Worm (Caenorhabditis elegans): Measurements from ENCODE around the gene bath-28.

Gene bath-28

DNA sequence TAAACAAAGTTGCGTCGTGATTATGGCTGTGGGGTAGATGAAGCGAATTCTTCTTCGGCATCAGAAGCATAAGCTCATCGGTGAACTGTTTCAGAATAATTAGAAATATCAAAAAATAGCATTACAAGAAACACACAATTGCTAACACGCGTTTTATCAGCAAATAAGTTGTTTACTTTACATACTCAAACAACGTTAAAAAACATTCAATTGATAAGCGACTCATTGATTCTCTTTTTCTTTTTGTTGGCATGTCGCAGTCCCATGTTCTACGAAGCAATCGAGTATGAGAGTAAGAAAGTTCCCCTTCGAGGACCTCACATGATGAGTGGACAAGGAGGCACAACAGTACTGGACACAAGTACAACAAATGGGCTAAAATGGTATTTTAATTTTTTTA, 48.1 kb downstream of the bath-28 start, which contains the start of gene btb-16:
Gene btb-16, plus strand, starts transcription at position 240 of the 400 bp plus-strand sequence.
- no peak for TF ChIP-seq sea-1 (GFP tag; conservative IDR thresholded peaks at IDR 0.05)
- no peak for TF ChIP-seq F13C5.2 (tag; optimal IDR thresholded peaks at IDR 0.05)

DNA sequence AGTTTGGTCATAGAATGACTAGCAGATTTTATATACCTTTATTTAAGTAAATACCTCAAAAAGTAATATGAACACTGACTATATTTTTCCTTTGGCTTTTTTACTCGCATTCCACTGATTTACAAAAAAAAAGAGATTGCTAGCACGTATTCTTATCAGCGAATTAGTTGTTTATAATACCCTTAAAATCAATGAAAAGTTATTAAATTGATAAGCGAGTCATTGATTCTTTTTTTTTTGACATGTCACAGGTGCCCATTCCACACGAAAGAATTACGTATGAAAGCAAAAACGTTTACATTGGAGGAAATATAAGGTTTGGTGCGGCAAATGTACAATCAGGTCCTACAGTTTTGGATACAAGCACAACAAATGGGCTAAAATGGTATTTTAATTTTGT, 49.6 kb downstream of the bath-28 start, which contains the start of gene btb-17:
Gene btb-17, plus strand, starts transcription at position 213 of the 400 bp plus-strand sequence.
- TF ChIP-seq sea-1 (GFP tag; conservative IDR thresholded peaks at IDR 0.05) (no peak), B0310.2 (tag; optimal IDR thresholded peaks at IDR 0.05) (no peak), tbx-11 (GFP tag; IDR thresholded peaks at IDR 0.05) (no peak), aly-1 (tag; optimal IDR thresholded peaks at IDR 0.05) (no peak), hmg-4 (GFP tag; optimal IDR thresholded peaks at IDR 0.05) (no peak), ets-7 (tag; optimal IDR thresholded peaks at IDR 0.05) (no peak)

Measured in whole organism, early embryonic.